Fruit fly (Drosophila melanogaster) whole organism, embryonic: ENCODE data around the gene CaMKI.

ENCODE experiments used
- CG10147 ChIP-seq: fragments of 200-800 bp; sonication (Bioruptor generic); optimal IDR thresholded peaks from 2 replicates; lab custom pipeline; 2019; ENCODE audit warnings: missing biosample characterization, mild to moderate bottlenecking, missing genetic modification characterization, moderate library complexity
- CG10979 ChIP-seq: fragments of 200-800 bp; sonication (Bioruptor generic); optimal IDR thresholded peaks from 2 replicates; lab custom pipeline; 2018; ENCODE audit warnings: missing biosample characterization, mild to moderate bottlenecking, missing genetic modification characterization, moderate library complexity
- CG16813 ChIP-seq: fragments of 200-800 bp; sonication (Bioruptor generic); IDR thresholded peaks from 3 replicates; pipeline ENCODE4 v1.3.6; 2022; ENCODE audit warnings: missing biosample characterization, missing genetic modification characterization; ENCODE audit not compliant: partially characterized antibody
- CG16815 ChIP-seq: fragments of 200-800 bp; sonication (Bioruptor generic); optimal IDR thresholded peaks from 3 replicates; lab custom pipeline; 2017; ENCODE audit warnings: missing biosample characterization, mild to moderate bottlenecking, missing genetic modification characterization
- CG17328 ChIP-seq: fragments of 200-800 bp; sonication (Bioruptor generic); IDR thresholded peaks from 2 replicates; pipeline ENCODE4 v1.3.6; 2022; ENCODE audit warnings: missing biosample characterization, missing genetic modification characterization
- CG4820 ChIP-seq: fragments of 200-800 bp; sonication (Bioruptor generic); optimal IDR thresholded peaks from 3 replicates; lab custom pipeline; 2016; ENCODE audit warnings: missing biosample characterization, missing genetic modification characterization
- CG7839 ChIP-seq: fragments of 200-800 bp; sonication (Bioruptor generic); optimal IDR thresholded peaks from 3 replicates; lab custom pipeline; 2018; ENCODE audit warnings: missing biosample characterization, mild to moderate bottlenecking, missing genetic modification characterization, moderate library complexity
- CG8924 ChIP-seq: fragments of 200-800 bp; optimal IDR thresholded peaks from 3 replicates; lab custom pipeline; 2019; ENCODE audit warnings: missing biosample characterization, mild to moderate bottlenecking, missing genetic modification characterization, moderate library complexity
- CrebB ChIP-seq: fragments of 200-800 bp; sonication (Bioruptor generic); optimal IDR thresholded peaks from 3 replicates; lab custom pipeline; 2018; ENCODE audit warnings: missing biosample characterization, mild to moderate bottlenecking, missing genetic modification characterization
- D19A ChIP-seq: fragments of 200-800 bp; optimal IDR thresholded peaks from 3 replicates; lab custom pipeline; 2019; ENCODE audit warnings: missing biosample characterization, mild to moderate bottlenecking, missing genetic modification characterization, moderate library complexity
- D19B ChIP-seq: fragments of 200-800 bp; sonication (Bioruptor generic); optimal IDR thresholded peaks from 2 replicates; lab custom pipeline; 2017; ENCODE audit warnings: missing biosample characterization, mild to moderate bottlenecking, missing genetic modification characterization
- Dll ChIP-seq: fragments of 200-800 bp; sonication (Bioruptor generic); IDR thresholded peaks from 4 replicates; pipeline ENCODE4 v1.3.6; 2022; ENCODE audit warnings: missing biosample characterization, missing genetic modification characterization; ENCODE audit not compliant: partially characterized antibody
- Ets65A ChIP-seq: fragments of 200-800 bp; sonication (Bioruptor generic); peaks from one replicate; lab custom pipeline; 2016; ENCODE audit warnings: missing biosample characterization, missing genetic modification characterization
- H2.0 ChIP-seq: fragments of 200-800 bp; sonication (Bioruptor generic); IDR thresholded peaks from 2 replicates; pipeline ENCODE4 v1.3.6; 2022; ENCODE audit warnings: missing biosample characterization, missing genetic modification characterization
- HLH4C ChIP-seq: fragments of 200-800 bp; sonication (Bioruptor generic); IDR thresholded peaks from 3 replicates; pipeline ENCODE4 v1.3.6; 2022; ENCODE audit warnings: missing biosample characterization, missing genetic modification characterization; ENCODE audit not compliant: partially characterized antibody
- MESR4 ChIP-seq: fragments of 200-800 bp; sonication (Bioruptor generic); optimal IDR thresholded peaks from 2 replicates; lab custom pipeline; 2018; ENCODE audit warnings: missing biosample characterization, mild to moderate bottlenecking, missing genetic modification characterization, moderate library complexity
- Mad ChIP-seq: fragments of 200-800 bp; sonication (Bioruptor generic); optimal IDR thresholded peaks from 2 replicates; lab custom pipeline; 2016; ENCODE audit warnings: missing biosample characterization, missing genetic modification characterization
- Med ChIP-seq: fragments of 200-800 bp; sonication (Bioruptor generic); peaks from one replicate; lab custom pipeline; 2016; ENCODE audit warnings: missing biosample characterization, missing genetic modification characterization, mild to moderate bottlenecking, inconsistent platforms, moderate library complexity
- Meics ChIP-seq: fragments of 200-800 bp; sonication (Bioruptor generic); optimal IDR thresholded peaks from 2 replicates; lab custom pipeline; 2017; ENCODE audit warnings: missing biosample characterization, mild to moderate bottlenecking, missing genetic modification characterization
- NK7.1 ChIP-seq: fragments of 200-800 bp; sonication (Bioruptor generic); optimal IDR thresholded peaks from 3 replicates; lab custom pipeline; 2016; ENCODE audit warnings: missing biosample characterization, missing genetic modification characterization
- Oli ChIP-seq: fragments of 200-800 bp; sonication (Bioruptor generic); optimal IDR thresholded peaks from 2 replicates; lab custom pipeline; 2018; ENCODE audit warnings: missing biosample characterization, mild to moderate bottlenecking, missing genetic modification characterization, moderate library complexity
- Pdp1 ChIP-seq, 2 experiments: fragments of 200-800 bp; sonication (Bioruptor generic); optimal IDR thresholded peaks; 3 replicates each; lab custom pipeline; 2016; ENCODE audit warnings: missing biosample characterization in 2 of 2, missing genetic modification characterization in 2 of 2, mild to moderate bottlenecking in 1 of 2, moderate library complexity in 1 of 2
- Scr ChIP-seq: fragments of 200-800 bp; sonication (Bioruptor generic); IDR thresholded peaks from 2 replicates; pipeline ENCODE4 v1.3.6; 2022; ENCODE audit warnings: missing biosample characterization, missing genetic modification characterization; ENCODE audit not compliant: partially characterized antibody
- Xrp1 ChIP-seq: fragments of 200-800 bp; sonication (Bioruptor generic); IDR thresholded peaks from 2 replicates; pipeline ENCODE4 v1.3.6; 2022; ENCODE audit warnings: missing biosample characterization, missing genetic modification characterization
- ato ChIP-seq: fragments of 200-800 bp; sonication (Bioruptor generic); IDR thresholded peaks from 2 replicates; pipeline ENCODE4 v1.3.6; 2022; ENCODE audit warnings: missing biosample characterization, missing genetic modification characterization; ENCODE audit not compliant: partially characterized antibody
- bsh ChIP-seq, 2 experiments: fragments of 200-800 bp; sonication (Bioruptor generic); optimal IDR thresholded peaks; 2 replicates each; lab custom pipeline; 2017 to 2018; ENCODE audit warnings: mild to moderate bottlenecking in 2 of 2, missing biosample characterization in 2 of 2, missing genetic modification characterization in 2 of 2, moderate library complexity in 1 of 2
- cato ChIP-seq: fragments of 200-800 bp; sonication (Bioruptor generic); optimal IDR thresholded peaks from 2 replicates; lab custom pipeline; 2016; ENCODE audit warnings: missing biosample characterization, missing genetic modification characterization, borderline replicate concordance
- chif ChIP-seq, 2 experiments: fragments of 200-800 bp; sonication (Bioruptor generic); optimal IDR thresholded peaks; 3 replicates each; lab custom pipeline; 2016; ENCODE audit warnings: missing biosample characterization in 2 of 2, missing genetic modification characterization in 2 of 2
- dmrt11E ChIP-seq: fragments of 200-800 bp; sonication (Bioruptor generic); optimal IDR thresholded peaks from 3 replicates; lab custom pipeline; 2018; ENCODE audit warnings: missing biosample characterization, mild to moderate bottlenecking, missing genetic modification characterization, moderate library complexity
- dmrt99B ChIP-seq: fragments of 200-800 bp; sonication (Bioruptor generic); optimal IDR thresholded peaks from 2 replicates; lab custom pipeline; 2018; ENCODE audit warnings: missing biosample characterization, mild to moderate bottlenecking, missing genetic modification characterization, moderate library complexity
- dpn ChIP-seq, 2 experiments: fragments of 200-800 bp; sonication (Bioruptor generic); optimal IDR thresholded peaks; 3 replicates each; lab custom pipeline; 2016; ENCODE audit warnings: missing biosample characterization in 2 of 2, missing genetic modification characterization in 2 of 2
- fd96Cb ChIP-seq: fragments of 200-800 bp; sonication (Bioruptor generic); optimal IDR thresholded peaks from 2 replicates; lab custom pipeline; 2018; ENCODE audit warnings: missing biosample characterization, mild to moderate bottlenecking, missing genetic modification characterization, moderate library complexity
- gem ChIP-seq: fragments of 200-800 bp; sonication (Bioruptor generic); optimal IDR thresholded peaks from 2 replicates; lab custom pipeline; 2019; ENCODE audit warnings: missing biosample characterization, mild to moderate bottlenecking, missing genetic modification characterization, moderate library complexity
- grau ChIP-seq: fragments of 200-800 bp; optimal IDR thresholded peaks from 3 replicates; lab custom pipeline; 2019; ENCODE audit warnings: missing biosample characterization, mild to moderate bottlenecking, missing genetic modification characterization, moderate library complexity
- ham ChIP-seq: fragments of 200-800 bp; sonication (Bioruptor generic); IDR thresholded peaks from 2 replicates; pipeline ENCODE4 v1.3.6; 2022; ENCODE audit warnings: missing biosample characterization, missing genetic modification characterization
- kni ChIP-seq: fragments of 200-800 bp; sonication (Bioruptor generic); optimal IDR thresholded peaks from 3 replicates; lab custom pipeline; 2017; ENCODE audit warnings: mild to moderate bottlenecking, missing biosample characterization, missing genetic modification reagents, missing genetic modification characterization
- mirr ChIP-seq: fragments of 200-800 bp; sonication (Bioruptor generic); optimal IDR thresholded peaks from 3 replicates; lab custom pipeline; 2018; ENCODE audit warnings: missing biosample characterization, mild to moderate bottlenecking, missing genetic modification characterization
- nerfin-2 ChIP-seq: fragments of 200-800 bp; sonication (Bioruptor generic); IDR thresholded peaks from 2 replicates; pipeline ENCODE4 v1.3.6; 2022; ENCODE audit warnings: missing biosample characterization, missing genetic modification characterization; ENCODE audit not compliant: partially characterized antibody
- nmo ChIP-seq: fragments of 200-800 bp; sonication (Bioruptor generic); optimal IDR thresholded peaks from 2 replicates; lab custom pipeline; 2018; ENCODE audit warnings: missing biosample characterization, mild to moderate bottlenecking, missing genetic modification characterization, moderate library complexity
- nom ChIP-seq: fragments of 200-800 bp; sonication (Bioruptor generic); optimal IDR thresholded peaks from 2 replicates; lab custom pipeline; 2017; ENCODE audit warnings: missing biosample characterization, missing genetic modification characterization, mild to moderate bottlenecking, moderate library complexity, missing genetic modification reagents
- phol ChIP-seq: fragments of 200-800 bp; sonication (Bioruptor generic); optimal IDR thresholded peaks from 3 replicates; lab custom pipeline; 2018; ENCODE audit warnings: missing biosample characterization, mild to moderate bottlenecking, missing genetic modification characterization, moderate library complexity
- ranshi ChIP-seq: fragments of 200-800 bp; sonication (Bioruptor generic); IDR thresholded peaks from 2 replicates; pipeline ENCODE4 v1.3.6; 2022; ENCODE audit warnings: missing biosample characterization, missing genetic modification characterization
- row ChIP-seq: fragments of 200-800 bp; sonication (Bioruptor generic); IDR thresholded peaks from 3 replicates; pipeline ENCODE4 v1.3.6; 2022; ENCODE audit warnings: missing biosample characterization, missing genetic modification characterization
- run ChIP-seq: fragments of 200-800 bp; sonication (Bioruptor generic); optimal IDR thresholded peaks from 3 replicates; lab custom pipeline; 2018; ENCODE audit warnings: missing biosample characterization, mild to moderate bottlenecking, missing genetic modification characterization
- tgo ChIP-seq: fragments of 200-800 bp; sonication (Bioruptor generic); IDR thresholded peaks from 3 replicates; pipeline ENCODE4 v1.3.6; 2022; ENCODE audit warnings: missing biosample characterization, missing genetic modification characterization
- tna ChIP-seq: fragments of 200-800 bp; sonication (Bioruptor generic); IDR thresholded peaks from 2 replicates; pipeline ENCODE4 v1.3.6; 2022; ENCODE audit warnings: missing biosample characterization, missing genetic modification characterization; ENCODE audit not compliant: partially characterized antibody
- unpg ChIP-seq: fragments of 200-800 bp; sonication (Bioruptor generic); optimal IDR thresholded peaks from 3 replicates; lab custom pipeline; 2018; ENCODE audit warnings: missing biosample characterization, mild to moderate bottlenecking, missing genetic modification characterization, moderate library complexity
- zfh1 ChIP-seq: fragments of 200-800 bp; sonication (Bioruptor generic); IDR thresholded peaks from 3 replicates; pipeline ENCODE4 v1.3.6; 2022; ENCODE audit warnings: missing biosample characterization, missing genetic modification characterization

The CaMKI gene

DNA sequence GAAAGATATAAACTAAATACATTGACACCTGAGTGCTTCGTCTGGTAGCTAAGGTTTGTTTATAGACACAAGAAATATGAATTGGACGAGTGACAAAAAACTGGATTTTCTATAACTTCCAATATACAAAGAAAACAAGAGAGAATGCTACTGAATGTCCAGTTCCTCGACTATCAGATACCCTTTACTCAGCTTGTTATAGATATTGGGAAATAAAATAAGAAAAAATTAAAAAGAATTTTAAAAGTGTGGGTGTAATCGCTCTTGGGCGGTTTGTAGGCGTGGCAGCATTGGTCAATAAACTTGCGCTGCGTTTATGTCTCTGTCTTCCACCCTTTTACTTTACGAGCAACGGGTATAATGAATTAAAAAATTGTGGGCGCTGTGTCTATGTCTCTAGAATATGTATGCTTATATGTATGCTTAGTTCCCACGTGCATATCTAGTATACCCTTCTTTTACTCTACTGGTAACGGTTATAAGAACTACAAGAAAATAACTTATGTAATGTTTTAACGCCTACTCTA is 53.1 kb downstream of the CaMKI start:
- TF ChIP-seq chif (GFP tag; optimal IDR thresholded peaks at IDR 0.05; lab: Kevin White, UChicago) (peak in 1 of 2 experiments; percentile 13), ranshi (GFP tag; lab: Robert Waterston, UW) (no peak), CG16813 (GFP tag; lab: Robert Waterston, UW) (peak; percentile 74), row (GFP tag; lab: Robert Waterston, UW) (0 out of 3 replicates have a peak, but pooled peaks have one; percentile 26), CrebB (tag; lab: Kevin White, UChicago) (no peak), ham (GFP tag; lab: Robert Waterston, UW) (no peak), Meics (no peak), bsh (GFP tag; optimal IDR thresholded peaks at IDR 0.05; lab: Kevin White, UChicago) (peak in 1 of 2 experiments; percentile 31), kni (no peak), tna (peak; percentile 20; the same call in 1 of the 2 replicates), fd96Cb (tag; lab: Kevin White, UChicago) (peak; percentile 1), Med (GFP tag; lab: Kevin White, UChicago) (peak; percentile 57), nom (GFP tag; lab: Kevin White, UChicago) (no peak), D19B (GFP tag; lab: Kevin White, UChicago) (peak; percentile 15), phol (tag; lab: Kevin White, UChicago) (peak; percentile 25), run (no peak), nerfin-2 (peak; percentile 76), H2.0 (GFP tag; lab: Robert Waterston, UW) (peak; percentile 22; the same call in 1 of the 2 replicates), CG8924 (tag; lab: Kevin White, UChicago) (no peak), NK7.1 (no peak), Pdp1 (GFP tag; optimal IDR thresholded peaks at IDR 0.05; lab: Kevin White, UChicago) (peak in 1 of 2 experiments; percentile 49), Xrp1 (GFP tag; lab: Robert Waterston, UW) (peak; percentile 6; the same call in 1 of the 2 replicates), Ets65A (GFP tag; lab: Kevin White, UChicago) (no peak), mirr (no peak), Mad (GFP tag; lab: Kevin White, UChicago) (peak; percentile 5), cato (GFP tag; lab: Kevin White, UChicago) (no peak), CG10979 (tag; lab: Kevin White, UChicago) (peak; percentile 23), Scr (GFP tag; lab: Robert Waterston, UW) (peak; percentile 39; the same call in 1 of the 2 replicates), dmrt11E (peak; percentile 39), gem (tag; lab: Kevin White, UChicago) (peak; percentile 42), CG17328 (GFP tag; lab: Robert Waterston, UW) (peak; percentile 40; the same call in 1 of the 2 replicates), CG7839 (tag; lab: Kevin White, UChicago) (peak; percentile 21), MESR4 (no peak), CG4820 (GFP tag; lab: Kevin White, UChicago) (peak; percentile 5), nmo (GFP tag; lab: Kevin White, UChicago) (peak; percentile 7), HLH4C (GFP tag; lab: Robert Waterston, UW) (peak; percentile 73), dpn (GFP tag; optimal IDR thresholded peaks at IDR 0.05; lab: Kevin White, UChicago) (peak in 1 of 2 experiments; percentile 9), dmrt99B (peak; percentile 17), Dll (no peak), Oli (peak; percentile 24), D19A (peak; percentile 84), zfh1 (GFP tag; lab: Robert Waterston, UW) (peak; percentile 23; the same call in 1 of the 3 replicates), CG16815 (peak; percentile 22), unpg (GFP tag; lab: Kevin White, UChicago) (peak; percentile 5), CG10147 (GFP tag; lab: Kevin White, UChicago) (no peak), grau (peak; percentile 1), ato (GFP tag; lab: Robert Waterston, UW) (peak; percentile 55; the same call in 1 of the 2 replicates), tgo (GFP tag; lab: Robert Waterston, UW) (0 out of 3 replicates have a peak, but pooled peaks have one; percentile 24)
